Fruit fly (Drosophila melanogaster): ENCODE results near the gene Nup133.

The Nup133 gene

DNA sequence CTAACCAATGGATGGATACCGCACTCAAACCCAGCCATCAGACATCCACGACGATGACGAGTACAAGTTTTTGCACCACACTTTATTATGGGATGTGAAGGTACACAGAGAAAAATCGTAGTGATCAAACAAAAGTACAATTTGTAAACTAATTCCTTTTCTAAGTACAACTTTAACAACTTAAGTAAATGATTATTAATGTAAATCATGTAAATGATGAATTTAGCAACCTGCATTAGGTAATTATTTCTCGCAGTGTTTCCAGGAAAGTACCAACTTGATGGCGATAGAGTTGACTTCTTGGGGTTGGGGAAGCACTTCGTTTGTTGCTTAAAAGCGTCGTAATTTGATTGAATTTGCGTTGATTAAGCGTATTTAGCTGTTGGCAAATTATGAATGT lies 27.3 kb upstream of the Nup133 start (continued):
- TF ChIP-seq dmrt11E (tag; optimal IDR thresholded peaks at IDR 0.05) (peak; percentile 73), zen2 (GFP tag; IDR thresholded peaks at IDR 0.05; ENCODE audit: partially characterized antibody) (no peak), caup (GFP tag; optimal IDR thresholded peaks at IDR 0.05; ENCODE audit: severe bottlenecking) (peak; percentile 30), ap (GFP tag; IDR thresholded peaks at IDR 0.05) (peak; percentile 77), CG7839 (tag; optimal IDR thresholded peaks at IDR 0.05) (peak; percentile 72), seq (GFP tag; IDR thresholded peaks at IDR 0.05) (peak; percentile 50; the same call in 1 of the 2 replicates), CG18262 (tag; optimal IDR thresholded peaks at IDR 0.05) (no peak), Stat92E (GFP tag; optimal IDR thresholded peaks at IDR 0.05) (no peak), slbo (GFP tag; IDR thresholded peaks at IDR 0.05) (peak; percentile 92), CG17361 (GFP tag; IDR thresholded peaks at IDR 0.05) (peak; percentile 33; the same call in 1 of the 3 replicates), fu2 (GFP tag; optimal IDR thresholded peaks at IDR 0.05) (peak; percentile 22), Scr (GFP tag; IDR thresholded peaks at IDR 0.05; ENCODE audit: partially characterized antibody) (no peak), cas (GFP tag; IDR thresholded peaks at IDR 0.05) (no peak), lov (optimal IDR thresholded peaks at IDR 0.05) (no peak), lov (GFP tag; IDR thresholded peaks at IDR 0.05) (no peak), trem (tag; optimal IDR thresholded peaks at IDR 0.05) (peak; percentile 14), zf30C (GFP tag; optimal IDR thresholded peaks at IDR 0.05) (no peak), CG1603 (tag; optimal IDR thresholded peaks at IDR 0.05) (peak; percentile 88), inv (GFP tag; IDR thresholded peaks at IDR 0.05; ENCODE audit: partially characterized antibody) (no peak), Sox100B (GFP tag; optimal IDR thresholded peaks at IDR 0.05) (peak; percentile 39), CG8388 (GFP tag; optimal IDR thresholded peaks at IDR 0.05) (peak; percentile 63), CG8290 (GFP tag; optimal IDR thresholded peaks at IDR 0.05) (no peak), CG8290 (tag; optimal IDR thresholded peaks at IDR 0.05) (peak in 1 of 2 experiments; percentile 91), Neu2 (GFP tag; optimal IDR thresholded peaks at IDR 0.05; ENCODE audit: borderline replicate concordance) (no peak), Dip2 (GFP tag; IDR thresholded peaks at IDR 0.05) (no peak), amos (GFP tag; IDR thresholded peaks at IDR 0.05; ENCODE audit: partially characterized antibody) (no peak), zfh2 (GFP tag; optimal IDR thresholded peaks at IDR 0.05) (no peak), HLH3B (GFP tag; IDR thresholded peaks at IDR 0.05) (peak; percentile 60; the same call in 1 of the 2 replicates), fd96Cb (tag; optimal IDR thresholded peaks at IDR 0.05) (peak; percentile 43), Taf1 (GFP tag; IDR thresholded peaks at IDR 0.05) (no peak), Atf3 (GFP tag; optimal IDR thresholded peaks at IDR 0.05) (peak; percentile 30), CG15011 (GFP tag; optimal IDR thresholded peaks at IDR 0.05) (peak; percentile 14), CG15479 (GFP tag; optimal IDR thresholded peaks at IDR 0.05) (no peak), pfk (GFP tag; optimal IDR thresholded peaks at IDR 0.05) (no peak), Elba2 (GFP tag; optimal IDR thresholded peaks at IDR 0.05) (no peak), al (GFP tag; IDR thresholded peaks at IDR 0.05) (no peak), Doc2 (GFP tag; IDR thresholded peaks at IDR 0.05) (no peak), CG11560 (tag; IDR thresholded peaks at IDR 0.05) (no peak), crc (GFP tag; optimal IDR thresholded peaks at IDR 0.05) (peak; percentile 1), Ravus (GFP tag; IDR thresholded peaks at IDR 0.05) (peak; percentile 12; the same call in 1 of the 2 replicates), Vsx1 (GFP tag; optimal IDR thresholded peaks at IDR 0.05) (peak; percentile 8), CG4360 (GFP tag; IDR thresholded peaks at IDR 0.05) (0 out of 2 replicates have a peak, but pooled peaks have one; percentile 13), aop (GFP tag; IDR thresholded peaks at IDR 0.05) (no peak), CG17612 (GFP tag; IDR thresholded peaks at IDR 0.05) (no peak), YL-1 (GFP tag; optimal IDR thresholded peaks at IDR 0.05) (no peak), E2f1 (GFP tag; IDR thresholded peaks at IDR 0.05) (0 out of 2 replicates have a peak, but pooled peaks have one; percentile 34), sima (GFP tag; optimal IDR thresholded peaks at IDR 0.05) (no peak), CG11695 (GFP tag; IDR thresholded peaks at IDR 0.05) (peak; percentile 33; the same call in 1 of the 3 replicates), dpn (GFP tag; optimal IDR thresholded peaks at IDR 0.05) (peak; percentile 48 to 75), nau (GFP tag; optimal IDR thresholded peaks at IDR 0.05) (no peak), CG11504 (tag; optimal IDR thresholded peaks at IDR 0.05) (peak; percentile 81)
